Worm (Caenorhabditis elegans) whole organism, L3 larva: ENCODE data around the gene sbds-1.

Experiments used
- ama-1 ChIP-seq: fragments of 150-350 bp; optimal IDR thresholded peaks from 2 replicates; lab custom pipeline; 2018
- elt-3 ChIP-seq, 3 experiments: fragments of 150-350 bp in 1 of 3; sonication (generic microtip) in 2 of 3; optimal IDR thresholded peaks; 2 replicates in 2 of 3; 4 replicates in 1 of 3; lab custom pipeline; 2014 to 2017; ENCODE audit warnings: missing biosample characterization in 3 of 3, missing genetic modification characterization in 3 of 3
- nhr-23 ChIP-seq: fragments of 150-350 bp; optimal IDR thresholded peaks from 2 replicates; lab custom pipeline; 2014; ENCODE audit warnings: missing biosample characterization, missing genetic modification reagents, missing genetic modification characterization
- nhr-237 ChIP-seq: fragments of 150-350 bp; optimal IDR thresholded peaks from 2 replicates; lab custom pipeline; 2014; ENCODE audit warnings: missing biosample characterization, missing genetic modification characterization
- zag-1 ChIP-seq: fragments of 150-350 bp; optimal IDR thresholded peaks from 2 replicates; lab custom pipeline; 2014; ENCODE audit warnings: missing biosample characterization, missing genetic modification characterization

DNA sequence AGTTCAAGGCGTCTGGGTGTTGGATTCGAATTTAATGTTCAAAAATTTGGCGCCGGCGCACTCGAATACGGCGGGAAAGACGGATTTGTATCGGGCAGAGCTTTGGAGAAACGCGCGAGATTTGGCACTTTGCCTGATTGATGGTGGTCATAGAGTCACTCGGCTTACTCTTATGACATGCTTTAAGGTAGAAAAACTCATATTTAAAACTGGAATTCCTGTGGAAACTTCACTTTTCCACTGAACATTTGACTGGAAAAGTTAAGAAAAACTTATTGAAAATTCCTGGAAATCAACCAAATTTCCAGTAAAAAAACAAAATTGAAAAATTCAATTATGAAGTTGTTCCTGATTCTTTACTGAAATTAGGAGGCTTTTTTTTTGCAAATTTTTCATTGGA lies 6.4 kb upstream of the sbds-1 start:
- TF ChIP-seq nhr-23 (tag; lab: Kevin White, UChicago) (no peak), zag-1 (tag; lab: Kevin White, UChicago) (no peak), nhr-237 (tag; lab: Kevin White, UChicago) (no peak), ama-1 (lab: Kevin White, UChicago) (no peak), elt-3 (tag; optimal IDR thresholded peaks at IDR 0.05; lab: Kevin White, UChicago) (no peak)
